Worm (Caenorhabditis elegans) whole organism, young adult: ENCODE measurements around the gene ech-2.
A peak's percentile ranks its signal among the peaks of the same experiment; 100 is the strongest.

Experiments
- B0019.2 ChIP-seq: fragments of 200-800 bp; sonication (Bioruptor generic); conservative IDR thresholded peaks from 2 replicates; pipeline ENCODE4 v1.3.6; 2022; ENCODE audit warnings: missing genetic modification reagents, missing genetic modification characterization, missing compliant biosample characterization
- F10E7.11 ChIP-seq: sonication (generic microtip); optimal IDR thresholded peaks from 2 replicates; lab custom pipeline; 2017; ENCODE audit warnings: mild to moderate bottlenecking, missing genetic modification characterization, moderate library complexity, missing compliant biosample characterization
- F23B12.7 ChIP-seq: sonication (generic microtip); optimal IDR thresholded peaks from 2 replicates; lab custom pipeline; 2017; ENCODE audit warnings: missing genetic modification characterization, mild to moderate bottlenecking, missing compliant biosample characterization, antibody characterized with exemption, moderate library complexity; ENCODE audit not compliant: insufficient read depth
- F39B2.1 ChIP-seq: fragments of 200-800 bp; sonication (Bioruptor generic); IDR thresholded peaks from 2 replicates; pipeline ENCODE4 v1.3.6; 2022; ENCODE audit warnings: missing genetic modification reagents, missing genetic modification characterization, missing compliant biosample characterization
- F49E8.2 ChIP-seq: sonication (generic microtip); optimal IDR thresholded peaks from 3 replicates; lab custom pipeline; 2017; ENCODE audit warnings: missing genetic modification characterization, mild to moderate bottlenecking, missing compliant biosample characterization, antibody characterized with exemption, moderate library complexity; ENCODE audit not compliant: insufficient read depth
- K11D2.4 ChIP-seq: fragments of 200-800 bp; sonication (Bioruptor generic); IDR thresholded peaks from 2 replicates; pipeline ENCODE4 v1.3.6; 2022; ENCODE audit warnings: missing genetic modification reagents, missing genetic modification characterization, missing compliant biosample characterization
- K12H6.12 ChIP-seq: fragments of 200-800 bp; sonication (Bioruptor generic); optimal IDR thresholded peaks from 2 replicates; lab custom pipeline; 2018; ENCODE audit warnings: mild to moderate bottlenecking, missing genetic modification characterization, missing compliant biosample characterization
- Y53G8AR.9 ChIP-seq: fragments of 200-800 bp; sonication (Bioruptor generic); conservative IDR thresholded peaks from 2 replicates; pipeline ENCODE4 v1.3.6; 2022; ENCODE audit warnings: missing genetic modification reagents, missing genetic modification characterization, missing compliant biosample characterization
- Y67H2A.10 ChIP-seq: fragments of 200-800 bp; sonication (Bioruptor generic); conservative IDR thresholded peaks from 2 replicates; pipeline ENCODE4 v1.3.6; 2022; ENCODE audit warnings: missing genetic modification reagents, missing genetic modification characterization, missing compliant biosample characterization
- Y95B8A.8 ChIP-seq: fragments of 200-800 bp; sonication (Bioruptor generic); IDR thresholded peaks from 2 replicates; pipeline ENCODE4 v1.3.6; 2022; ENCODE audit warnings: missing genetic modification reagents, missing genetic modification characterization, missing compliant biosample characterization
- ZK185.1 ChIP-seq: sonication (generic microtip); optimal IDR thresholded peaks from 2 replicates; lab custom pipeline; 2016; ENCODE audit warnings: mild to moderate bottlenecking, missing genetic modification characterization, missing compliant biosample characterization; ENCODE audit not compliant: poor library complexity, severe bottlenecking
- aptf-2 ChIP-seq: fragments of 200-800 bp; sonication (Bioruptor generic); conservative IDR thresholded peaks from 2 replicates; pipeline ENCODE4 v1.3.6; 2022; ENCODE audit warnings: missing genetic modification reagents, missing genetic modification characterization, missing compliant biosample characterization
- aptf-3 ChIP-seq: fragments of 200-800 bp; sonication (Bioruptor generic); IDR thresholded peaks from 2 replicates; pipeline ENCODE4 v1.3.6; 2022; ENCODE audit warnings: missing genetic modification characterization, missing compliant biosample characterization
- atf-7 ChIP-seq: sonication (generic microtip); optimal IDR thresholded peaks from 2 replicates; lab custom pipeline; 2017; ENCODE audit warnings: mild to moderate bottlenecking, missing genetic modification characterization, missing compliant biosample characterization
- athp-1 ChIP-seq: sonication (generic microtip); optimal IDR thresholded peaks from 2 replicates; lab custom pipeline; 2017; ENCODE audit warnings: mild to moderate bottlenecking, missing genetic modification characterization, missing compliant biosample characterization
- bed-2 ChIP-seq: fragments of 200-800 bp; sonication (Bioruptor generic); IDR thresholded peaks from 2 replicates; pipeline ENCODE4 v1.3.6; 2022; ENCODE audit warnings: missing genetic modification reagents, missing genetic modification characterization, missing compliant biosample characterization
- ceh-27 ChIP-seq: fragments of 200-800 bp; sonication (Bioruptor generic); optimal IDR thresholded peaks from 2 replicates; lab custom pipeline; 2018; ENCODE audit warnings: mild to moderate bottlenecking, missing genetic modification characterization, moderate library complexity, missing compliant biosample characterization
- chd-7 ChIP-seq: sonication (generic microtip); optimal IDR thresholded peaks from 2 replicates; lab custom pipeline; 2016; ENCODE audit warnings: mild to moderate bottlenecking, missing genetic modification characterization, moderate library complexity, missing compliant biosample characterization
- dox-1 ChIP-seq: fragments of 200-800 bp; sonication (Bioruptor generic); IDR thresholded peaks from 2 replicates; pipeline ENCODE4 v1.3.6; 2022; ENCODE audit warnings: missing genetic modification reagents, missing genetic modification characterization, missing compliant biosample characterization
- efl-1 ChIP-seq: fragments of 150-350 bp; optimal IDR thresholded peaks from 2 replicates; lab custom pipeline; 2014; ENCODE audit warnings: missing biosample characterization, missing genetic modification reagents, missing genetic modification characterization
- egl-18 ChIP-seq: fragments of 200-800 bp; sonication (Bioruptor generic); IDR thresholded peaks from 2 replicates; pipeline ENCODE4 v1.3.6; 2022; ENCODE audit warnings: missing genetic modification reagents, missing genetic modification characterization, missing compliant biosample characterization
- ekl-4 ChIP-seq: fragments of 200-800 bp; sonication (Bioruptor generic); IDR thresholded peaks from 2 replicates; pipeline ENCODE4 v1.3.6; 2022; ENCODE audit warnings: missing genetic modification reagents, missing genetic modification characterization, missing compliant biosample characterization
- gei-17 ChIP-seq: fragments of 200-800 bp; sonication (Bioruptor generic); optimal IDR thresholded peaks from 2 replicates; lab custom pipeline; 2018; ENCODE audit warnings: mild to moderate bottlenecking, missing genetic modification characterization, missing compliant biosample characterization
- hlh-12 ChIP-seq: sonication (generic microtip); optimal IDR thresholded peaks from 2 replicates; lab custom pipeline; 2016; ENCODE audit warnings: missing genetic modification characterization, missing compliant biosample characterization
- hrde-1 ChIP-seq: sonication (generic microtip); optimal IDR thresholded peaks from 2 replicates; lab custom pipeline; 2016; ENCODE audit warnings: missing genetic modification characterization, mild to moderate bottlenecking, missing compliant biosample characterization, moderate library complexity, missing genotype, missing genetic modification reagents, borderline replicate concordance
- lag-1 ChIP-seq: fragments of 200-800 bp; sonication (Bioruptor generic); IDR thresholded peaks from 2 replicates; pipeline ENCODE4 v1.3.6; 2022; ENCODE audit warnings: missing genetic modification reagents, missing genetic modification characterization, missing compliant biosample characterization
- lin-26 ChIP-seq: fragments of 200-800 bp; sonication (Bioruptor generic); IDR thresholded peaks from 2 replicates; pipeline ENCODE4 v1.3.6; 2022; ENCODE audit warnings: missing genetic modification reagents, missing genetic modification characterization, missing compliant biosample characterization
- lin-35 ChIP-seq, 3 experiments: fragments of 150-350 bp in 2 of 3; sonication (generic microtip) in 1 of 3; optimal IDR thresholded peaks; 2 replicates each; lab custom pipeline; 2014 to 2018; ENCODE audit warnings: missing biosample characterization in 3 of 3, missing genetic modification characterization in 3 of 3, missing genetic modification reagents in 3 of 3
- lin-54 ChIP-seq: fragments of 200-800 bp; sonication (Bioruptor generic); optimal IDR thresholded peaks from 2 replicates; lab custom pipeline; 2018; ENCODE audit warnings: mild to moderate bottlenecking, missing genetic modification characterization, missing compliant biosample characterization
- madf-3 ChIP-seq: fragments of 200-800 bp; sonication (Bioruptor generic); IDR thresholded peaks from 2 replicates; pipeline ENCODE4 v1.3.6; 2022; ENCODE audit warnings: missing genetic modification reagents, missing genetic modification characterization, missing compliant biosample characterization
- madf-6 ChIP-seq: fragments of 200-800 bp; sonication (Bioruptor generic); IDR thresholded peaks from 2 replicates; pipeline ENCODE4 v1.3.6; 2022; ENCODE audit warnings: missing genetic modification reagents, missing genetic modification characterization, missing compliant biosample characterization
- mel-28 ChIP-seq: sonication (generic microtip); optimal IDR thresholded peaks from 2 replicates; lab custom pipeline; 2016; ENCODE audit warnings: borderline replicate concordance, mild to moderate bottlenecking, missing genetic modification characterization, missing compliant biosample characterization
- mes-4 ChIP-seq: sonication (generic microtip); optimal IDR thresholded peaks from 2 replicates; lab custom pipeline; 2016; ENCODE audit warnings: missing genotype, missing genetic modification characterization, missing compliant biosample characterization
- nfya-1 ChIP-seq: sonication (generic microtip); optimal IDR thresholded peaks from 2 replicates; lab custom pipeline; 2017; ENCODE audit warnings: antibody characterized with exemption, missing compliant biosample characterization, missing genetic modification characterization, borderline replicate concordance; ENCODE audit not compliant: insufficient read depth
- nfya-2 ChIP-seq: fragments of 200-800 bp; sonication (Bioruptor generic); IDR thresholded peaks from 2 replicates; pipeline ENCODE4 v1.3.6; 2022; ENCODE audit warnings: missing genetic modification reagents, missing genetic modification characterization, missing compliant biosample characterization
- nfyb-1 ChIP-seq: fragments of 200-800 bp; sonication (Bioruptor generic); IDR thresholded peaks from 2 replicates; pipeline ENCODE4 v1.3.6; 2022; ENCODE audit warnings: missing genetic modification reagents, missing genetic modification characterization, missing compliant biosample characterization
- nhr-120 ChIP-seq: fragments of 200-800 bp; sonication (Bioruptor generic); IDR thresholded peaks from 2 replicates; pipeline ENCODE4 v1.3.6; 2022; ENCODE audit warnings: missing genetic modification characterization, missing compliant biosample characterization
- nhr-27 ChIP-seq: fragments of 200-800 bp; sonication (Bioruptor generic); optimal IDR thresholded peaks from 2 replicates; lab custom pipeline; 2018; ENCODE audit warnings: mild to moderate bottlenecking, missing genetic modification characterization, moderate library complexity, missing compliant biosample characterization
- rec-8 ChIP-seq, 2 experiments: sonication (generic microtip); optimal IDR thresholded peaks; 2 replicates each; lab custom pipeline; 2016; ENCODE audit warnings: mild to moderate bottlenecking in 2 of 2, missing genetic modification characterization in 2 of 2, missing genetic modification reagents in 2 of 2, missing genotype in 2 of 2, missing biosample characterization in 1 of 2, missing compliant biosample characterization in 1 of 2, moderate library complexity in 1 of 2
- snpc-1.1 ChIP-seq: sonication (generic microtip); optimal IDR thresholded peaks from 2 replicates; lab custom pipeline; 2017; ENCODE audit warnings: missing genetic modification characterization, mild to moderate bottlenecking, missing compliant biosample characterization, antibody characterized with exemption, moderate library complexity, missing genotype, missing genetic modification reagents; ENCODE audit not compliant: insufficient read depth
- somi-1 ChIP-seq: fragments of 200-800 bp; sonication (Bioruptor generic); optimal IDR thresholded peaks from 2 replicates; lab custom pipeline; 2018; ENCODE audit warnings: mild to moderate bottlenecking, missing genetic modification characterization, missing compliant biosample characterization
- tbp1 ChIP-seq: fragments of 200-800 bp; sonication (Bioruptor generic); optimal IDR thresholded peaks from 2 replicates; lab custom pipeline; 2018; ENCODE audit warnings: mild to moderate bottlenecking, missing genetic modification characterization, missing compliant biosample characterization
- ztf-22 ChIP-seq: fragments of 200-800 bp; sonication (Bioruptor generic); optimal IDR thresholded peaks from 2 replicates; lab custom pipeline; 2018; ENCODE audit warnings: mild to moderate bottlenecking, missing genetic modification characterization, moderate library complexity, missing compliant biosample characterization

The ech-2 gene

ce11 chrIV:11859995-11860605, 3.9 kb upstream of the ech-2 start, which contains the start of gene mob-1 (continued):
- no peak for TF ChIP-seq K11D2.4 (GFP tag; lab: Robert Waterston, UW)
- no peak for TF ChIP-seq F10E7.11 (tag; lab: Kevin White, UChicago)
- no peak for TF ChIP-seq rec-8 (tag; optimal IDR thresholded peaks at IDR 0.05; lab: Kevin White, UChicago)
- no peak for TF ChIP-seq ekl-4 (GFP tag; lab: Robert Waterston, UW)
- no peak for TF ChIP-seq snpc-1.1 (tag; lab: Kevin White, UChicago)
- TF ChIP-seq bed-2 (GFP tag; lab: Robert Waterston, UW): no peak
- TF ChIP-seq F49E8.2 (tag; lab: Kevin White, UChicago): no peak
- TF ChIP-seq athp-1: no peak
- TF ChIP-seq nhr-120 (GFP tag; lab: Robert Waterston, UW): peak; percentile 20; the same call in 1 of the 2 replicates
- 0 out of 2 replicates have a peak, but pooled peaks have one; percentile 8 for TF ChIP-seq aptf-3 (GFP tag; lab: Robert Waterston, UW)
- TF ChIP-seq dox-1 (GFP tag; lab: Robert Waterston, UW): peak; percentile 28; the same call in 1 of the 2 replicates
- TF ChIP-seq F39B2.1 (GFP tag; lab: Robert Waterston, UW): 0 out of 2 replicates have a peak, but pooled peaks have one; percentile 48
- no peak for TF ChIP-seq aptf-2 (GFP tag; lab: Robert Waterston, UW)
- peak; percentile 12 for TF ChIP-seq lin-54 (GFP tag; lab: Kevin White, UChicago)
- TF ChIP-seq Y53G8AR.9: peak; percentile 69
- TF ChIP-seq F23B12.7: no peak
- TF ChIP-seq nfyb-1 (GFP tag; lab: Robert Waterston, UW): peak; percentile 47; the same call in 1 of the 2 replicates
- TF ChIP-seq egl-18 (GFP tag; lab: Robert Waterston, UW): no peak

ce11 chrIV:11858142-11858541, 2.0 kb upstream of the ech-2 start, which contains the start of gene let-92:
let-92 (plus strand) TSS chrIV:11858442.
- TF ChIP-seq tbp1 (GFP tag; lab: Kevin White, UChicago): no peak
- TF ChIP-seq aptf-2 (GFP tag; lab: Robert Waterston, UW): no peak
- no peak for TF ChIP-seq dox-1 (GFP tag; lab: Robert Waterston, UW)
- TF ChIP-seq ztf-22: no peak
- no peak for TF ChIP-seq efl-1 (GFP tag; lab: Kevin White, UChicago)
- no peak for TF ChIP-seq B0019.2 (GFP tag; lab: Robert Waterston, UW)
- no peak for TF ChIP-seq mes-4 (tag; lab: Kevin White, UChicago)
- TF ChIP-seq lin-35 (GFP tag; optimal IDR thresholded peaks at IDR 0.05; lab: Kevin White, UChicago): no peak
- TF ChIP-seq gei-17: no peak

ce11 chrIV:11857159-11857565, 1.0 kb upstream of the ech-2 start:
- no peak for TF ChIP-seq nfya-1 (tag; lab: Kevin White, UChicago)
- TF ChIP-seq chd-7: peak; percentile 27
- TF ChIP-seq K12H6.12 (tag; lab: Kevin White, UChicago): peak; percentile 86
- TF ChIP-seq lag-1 (GFP tag; lab: Robert Waterston, UW): no peak
- peak; percentile 82 for TF ChIP-seq ceh-27 (GFP tag; lab: Kevin White, UChicago)
- 0 out of 2 replicates have a peak, but pooled peaks have one; percentile 4 for TF ChIP-seq madf-6 (GFP tag; lab: Robert Waterston, UW)
- TF ChIP-seq madf-3 (GFP tag; lab: Robert Waterston, UW): peak; percentile 84
- 0 out of 2 replicates have a peak, but pooled peaks have one; percentile 43 for TF ChIP-seq Y53G8AR.9
- TF ChIP-seq ZK185.1 (tag; lab: Kevin White, UChicago): no peak
- no peak for TF ChIP-seq mel-28 (tag; lab: Kevin White, UChicago)
- TF ChIP-seq Y67H2A.10 (GFP tag; lab: Robert Waterston, UW): no peak
- peak in 1 of 3 experiments; percentile 59 for TF ChIP-seq lin-35 (GFP tag; optimal IDR thresholded peaks at IDR 0.05; lab: Kevin White, UChicago)
- TF ChIP-seq hlh-12: no peak
- TF ChIP-seq atf-7 (tag; lab: Kevin White, UChicago): peak; percentile 29
- TF ChIP-seq nhr-27 (tag; lab: Kevin White, UChicago): no peak
- 0 out of 2 replicates have a peak, but pooled peaks have one; percentile 26 for TF ChIP-seq Y95B8A.8 (GFP tag; lab: Robert Waterston, UW)
- 0 out of 2 replicates have a peak, but pooled peaks have one; percentile 25 for TF ChIP-seq egl-18 (GFP tag; lab: Robert Waterston, UW)
- TF ChIP-seq nfya-2 (GFP tag; lab: Robert Waterston, UW): no peak
- TF ChIP-seq hrde-1 (tag; lab: Kevin White, UChicago): no peak
- no peak for TF ChIP-seq lin-26 (GFP tag; lab: Robert Waterston, UW)
- TF ChIP-seq somi-1: peak; percentile 53
